Fruit fly (Drosophila melanogaster): ENCODE measurements around the gene CG46525.

DNA sequence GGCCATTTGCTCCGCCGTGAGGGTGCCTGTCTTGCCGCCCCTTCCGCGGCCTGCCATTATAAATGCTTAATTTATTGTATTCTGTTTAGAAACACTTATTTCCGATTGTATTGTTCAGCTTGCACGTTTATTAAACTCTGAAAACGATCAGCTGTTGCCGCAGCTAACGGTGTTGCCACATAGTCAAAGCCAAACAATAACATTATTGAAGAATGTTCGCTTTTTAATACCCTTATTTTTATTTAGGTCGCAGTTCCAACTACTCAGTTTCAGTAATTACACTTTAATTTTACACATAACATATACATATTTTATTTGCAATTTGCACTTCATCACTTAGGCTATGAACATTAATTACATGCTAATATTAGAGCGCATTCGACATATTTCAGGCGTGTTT lies 48.0 kb upstream of the CG46525 start, which contains the start of gene Polr3G:
- TF ChIP-seq psq (optimal IDR thresholded peaks at IDR 0.05) (no peak), Myc (optimal IDR thresholded peaks at IDR 0.05) (no peak)
